Worm (Caenorhabditis elegans): ENCODE data around the gene pola-1.

DNA sequence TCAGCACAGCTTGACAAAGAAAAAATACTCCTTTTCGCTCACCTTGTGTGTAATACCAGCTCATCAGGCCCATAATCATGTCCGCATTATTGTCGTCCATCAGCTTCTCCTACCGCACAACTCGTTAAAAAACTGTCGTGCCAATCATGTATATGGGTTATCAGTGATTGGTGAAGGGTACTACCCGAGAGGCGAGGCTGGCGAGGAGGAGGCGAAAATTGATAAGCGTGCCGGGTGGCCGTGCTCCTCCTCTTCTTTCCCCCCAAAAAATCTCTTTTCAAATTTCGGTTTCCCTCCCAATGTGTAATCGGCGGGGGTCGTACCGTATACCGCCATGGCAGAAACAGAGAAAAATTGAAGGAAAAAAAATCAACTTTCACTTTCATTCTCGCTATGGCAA lies 45.9 kb downstream of the pola-1 start:
- TF ChIP-seq flt-1 (GFP tag; IDR thresholded peaks at IDR 0.05): no peak
- TF ChIP-seq med-1 (GFP tag; optimal IDR thresholded peaks at IDR 0.05; ENCODE audit: insufficient read depth): no peak
- no peak for TF ChIP-seq ztf-23 (GFP tag; IDR thresholded peaks at IDR 0.05)
